Fruit fly (Drosophila melanogaster) whole organism, adult: ENCODE results near the gene Ocho.

ENCODE experiments used
- CG12768 ChIP-seq: fragments of 200-800 bp; sonication (Bioruptor generic); optimal IDR thresholded peaks from 2 replicates; lab custom pipeline; 2017; ENCODE audit warnings: missing biosample characterization, missing genetic modification characterization, mild to moderate bottlenecking, moderate library complexity, missing genetic modification reagents
- CG1620 ChIP-seq: fragments of 200-800 bp; sonication (Bioruptor generic); optimal IDR thresholded peaks from 2 replicates; lab custom pipeline; 2016; ENCODE audit warnings: missing biosample characterization, missing genetic modification characterization
- CG5204 ChIP-seq: fragments of 200-800 bp; sonication (Bioruptor generic); optimal IDR thresholded peaks from 2 replicates; lab custom pipeline; 2016; ENCODE audit warnings: missing biosample characterization, missing genetic modification characterization
- Crg-1 ChIP-seq: fragments of 200-800 bp; sonication (Bioruptor generic); optimal IDR thresholded peaks from 2 replicates; lab custom pipeline; 2016; ENCODE audit warnings: missing biosample characterization, missing genetic modification characterization
- Hr96 ChIP-seq: fragments of 200-800 bp; sonication (Bioruptor generic); optimal IDR thresholded peaks from 2 replicates; lab custom pipeline; 2016; ENCODE audit warnings: missing biosample characterization, missing genetic modification characterization
- Mnt ChIP-seq: fragments of 200-800 bp; sonication (Bioruptor generic); optimal IDR thresholded peaks from 2 replicates; lab custom pipeline; 2016; ENCODE audit warnings: missing biosample characterization, mild to moderate bottlenecking, missing genetic modification characterization
- kay ChIP-seq: fragments of 200-800 bp; sonication (Bioruptor generic); peaks from one replicate; lab custom pipeline; 2016; ENCODE audit warnings: missing biosample characterization, missing genetic modification characterization, borderline replicate concordance
- ovo ChIP-seq: fragments of 200-800 bp; sonication (Bioruptor generic); optimal IDR thresholded peaks from 2 replicates; lab custom pipeline; 2016; ENCODE audit warnings: missing biosample characterization, missing genetic modification characterization
- toe ChIP-seq: fragments of 200-800 bp; sonication (Bioruptor generic); optimal IDR thresholded peaks from 2 replicates; lab custom pipeline; 2016; ENCODE audit warnings: missing biosample characterization, missing genetic modification characterization

dm6 chr3L:15009681-15010080, 35.0 kb downstream of the Ocho start:
- TF ChIP-seq CG1620 (GFP tag; lab: Kevin White, UChicago) (no peak), kay (GFP tag; lab: Kevin White, UChicago) (no peak), CG12768 (GFP tag; lab: Kevin White, UChicago) (no peak), Hr96 (GFP tag; lab: Kevin White, UChicago) (no peak), toe (no peak), ovo (GFP tag; lab: Kevin White, UChicago) (no peak), Crg-1 (GFP tag; lab: Kevin White, UChicago) (no peak), CG5204 (no peak), Mnt (GFP tag; lab: Kevin White, UChicago) (no peak)
